Fruit fly (Drosophila melanogaster): ENCODE results near the gene PolI.
A peak's percentile ranks its signal among the peaks of the same experiment; 100 is the strongest.

The PolI gene

dm6 chr3R:8233864-8234263 lies 557 bp downstream of the PolI start (continued):
- TF ChIP-seq dati (GFP tag; IDR thresholded peaks at IDR 0.05) (no peak), CG1603 (tag; optimal IDR thresholded peaks at IDR 0.05) (peak; percentile 59), Sin3A (optimal IDR thresholded peaks at IDR 0.05) (no peak), eve (GFP tag; optimal IDR thresholded peaks at IDR 0.05) (no peak), cad (GFP tag; optimal IDR thresholded peaks at IDR 0.05) (no peak), pnt (GFP tag; optimal IDR thresholded peaks at IDR 0.05) (no peak), Oli (tag; optimal IDR thresholded peaks at IDR 0.05) (peak; percentile 16), CG2129 (GFP tag; IDR thresholded peaks at IDR 0.05; ENCODE audit: partially characterized antibody) (no peak), CG10267 (tag; optimal IDR thresholded peaks at IDR 0.05) (peak; percentile 7), CG12219 (GFP tag; optimal IDR thresholded peaks at IDR 0.05) (peak; percentile 12), corto (GFP tag; optimal IDR thresholded peaks at IDR 0.05) (no peak), CG7745 (tag; optimal IDR thresholded peaks at IDR 0.05) (no peak), dan (GFP tag; IDR thresholded peaks at IDR 0.05) (no peak), CG13123 (GFP tag; optimal IDR thresholded peaks at IDR 0.05) (no peak), Xrp1 (GFP tag; IDR thresholded peaks at IDR 0.05) (peak; percentile 57; the same call in 1 of the 2 replicates), Drgx (GFP tag; IDR thresholded peaks at IDR 0.05) (peak; percentile 67), nau (GFP tag; optimal IDR thresholded peaks at IDR 0.05) (no peak), jumu (GFP tag; optimal IDR thresholded peaks at IDR 0.05) (no peak), Side (GFP tag; optimal IDR thresholded peaks at IDR 0.05) (no peak), CG1832 (GFP tag; optimal IDR thresholded peaks at IDR 0.05) (peak; percentile 48), CG17359 (tag; optimal IDR thresholded peaks at IDR 0.05) (peak; percentile 9), CG1647 (GFP tag; optimal IDR thresholded peaks at IDR 0.05) (no peak), CG32532 (GFP tag; IDR thresholded peaks at IDR 0.05) (no peak), pan (optimal IDR thresholded peaks at IDR 0.05) (peak in 1 of 2 experiments; percentile 61), pan (GFP tag; optimal IDR thresholded peaks at IDR 0.05 in 1 of 2, IDR thresholded peaks at IDR 0.05 in 1 of 2) (no peak), fd96Cb (tag; optimal IDR thresholded peaks at IDR 0.05) (peak; percentile 16), CG9609 (GFP tag; optimal IDR thresholded peaks at IDR 0.05) (no peak), CG3838 (GFP tag; optimal IDR thresholded peaks at IDR 0.05) (no peak), salm (tag; optimal IDR thresholded peaks at IDR 0.05) (no peak), zf30C (GFP tag; optimal IDR thresholded peaks at IDR 0.05) (no peak), jing (GFP tag; optimal IDR thresholded peaks at IDR 0.05) (no peak), klu (GFP tag; IDR thresholded peaks at IDR 0.05) (no peak), CG1529 (GFP tag; optimal IDR thresholded peaks at IDR 0.05) (peak; percentile 18), ken (GFP tag; IDR thresholded peaks at IDR 0.05) (no peak), Oaz (GFP tag; IDR thresholded peaks at IDR 0.05) (peak; percentile 42; the same call in 1 of the 2 replicates), Antp (GFP tag; optimal IDR thresholded peaks at IDR 0.05) (no peak), CG9215 (GFP tag; IDR thresholded peaks at IDR 0.05) (no peak), sens (GFP tag) (peak; percentile 87), az2 (GFP tag; optimal IDR thresholded peaks at IDR 0.05) (peak; percentile 40), en (GFP tag; optimal IDR thresholded peaks at IDR 0.05) (no peak), dmrt99B (tag; optimal IDR thresholded peaks at IDR 0.05) (no peak), Sox100B (GFP tag; optimal IDR thresholded peaks at IDR 0.05) (no peak), Sox102F (GFP tag; optimal IDR thresholded peaks at IDR 0.05) (peak; percentile 64), Dll (GFP tag; IDR thresholded peaks at IDR 0.05; ENCODE audit: partially characterized antibody) (0 out of 4 replicates have a peak, but pooled peaks have one; percentile 5), CG2712 (tag; optimal IDR thresholded peaks at IDR 0.05) (peak; percentile 45), dmrt11E (tag; optimal IDR thresholded peaks at IDR 0.05) (peak; percentile 41), Ada2b (GFP tag; IDR thresholded peaks at IDR 0.05) (0 out of 2 replicates have a peak, but pooled peaks have one; percentile 11), D19B (GFP tag; optimal IDR thresholded peaks at IDR 0.05) (peak; percentile 86), CG14014 (GFP tag; IDR thresholded peaks at IDR 0.05) (peak; percentile 38; the same call in 1 of the 2 replicates), sima (GFP tag; optimal IDR thresholded peaks at IDR 0.05) (no peak), Aef1 (GFP tag; IDR thresholded peaks at IDR 0.05) (no peak), odd (GFP tag; optimal IDR thresholded peaks at IDR 0.05) (peak; percentile 12), row (GFP tag; IDR thresholded peaks at IDR 0.05) (peak; percentile 69; the same call in 2 of the 3 replicates)
